Fruit fly (Drosophila melanogaster) whole organism, embryonic: ENCODE measurements around the gene CG2182.

Experiments used
- Atf3 ChIP-seq: fragments of 200-800 bp; sonication (Bioruptor generic); optimal IDR thresholded peaks from 3 replicates; lab custom pipeline; 2016; ENCODE audit warnings: missing biosample characterization, missing genetic modification characterization
- CG10321 ChIP-seq: fragments of 200-800 bp; sonication (Bioruptor generic); IDR thresholded peaks from 2 replicates; pipeline ENCODE4 v1.3.6; 2022; ENCODE audit warnings: missing biosample characterization, missing genetic modification characterization
- CG10979 ChIP-seq: fragments of 200-800 bp; sonication (Bioruptor generic); optimal IDR thresholded peaks from 2 replicates; lab custom pipeline; 2018; ENCODE audit warnings: missing biosample characterization, mild to moderate bottlenecking, missing genetic modification characterization, moderate library complexity
- CG11696 ChIP-seq: fragments of 200-800 bp; sonication (Bioruptor generic); IDR thresholded peaks from 2 replicates; pipeline ENCODE4 v1.3.6; 2022; ENCODE audit warnings: missing biosample characterization, missing genetic modification characterization
- CG12391 ChIP-seq: fragments of 200-800 bp; sonication (Bioruptor generic); optimal IDR thresholded peaks from 3 replicates; lab custom pipeline; 2018; ENCODE audit warnings: missing biosample characterization, mild to moderate bottlenecking, missing genetic modification characterization, moderate library complexity
- CG14441 ChIP-seq: fragments of 200-800 bp; sonication (Bioruptor generic); IDR thresholded peaks from 2 replicates; pipeline ENCODE4 v1.3.6; 2022; ENCODE audit warnings: missing biosample characterization, missing genetic modification characterization
- CG14710 ChIP-seq: fragments of 200-800 bp; sonication (Bioruptor generic); optimal IDR thresholded peaks from 3 replicates; lab custom pipeline; 2019; ENCODE audit warnings: missing biosample characterization, mild to moderate bottlenecking, missing genetic modification characterization, moderate library complexity
- CG14965 ChIP-seq: fragments of 200-800 bp; sonication (Bioruptor generic); optimal IDR thresholded peaks from 2 replicates; lab custom pipeline; 2016; ENCODE audit warnings: missing biosample characterization, missing genetic modification characterization, borderline replicate concordance
- CG15073 ChIP-seq: fragments of 200-800 bp; sonication (Bioruptor generic); optimal IDR thresholded peaks from 2 replicates; lab custom pipeline; 2016; ENCODE audit warnings: missing biosample characterization, missing genetic modification characterization
- CG15269 ChIP-seq: fragments of 200-800 bp; sonication (Bioruptor generic); optimal IDR thresholded peaks from 2 replicates; lab custom pipeline; 2018; ENCODE audit warnings: missing biosample characterization, mild to moderate bottlenecking, missing genetic modification characterization, moderate library complexity
- CG16779 ChIP-seq: fragments of 200-800 bp; sonication (Bioruptor generic); IDR thresholded peaks from 2 replicates; pipeline ENCODE4 v1.3.6; 2022; ENCODE audit warnings: missing biosample characterization, missing genetic modification characterization
- CG2678 ChIP-seq: fragments of 200-800 bp; sonication (Bioruptor generic); optimal IDR thresholded peaks from 3 replicates; lab custom pipeline; 2019; ENCODE audit warnings: missing biosample characterization, mild to moderate bottlenecking, missing genetic modification characterization, moderate library complexity
- CG3281 ChIP-seq: fragments of 200-800 bp; sonication (Bioruptor generic); optimal IDR thresholded peaks from 3 replicates; lab custom pipeline; 2017; ENCODE audit warnings: missing biosample characterization, mild to moderate bottlenecking, missing genetic modification characterization
- CG34376 ChIP-seq: fragments of 200-800 bp; sonication (Bioruptor generic); optimal IDR thresholded peaks from 2 replicates; lab custom pipeline; 2018; ENCODE audit warnings: missing biosample characterization, mild to moderate bottlenecking, missing genetic modification characterization
- CG3995 ChIP-seq: fragments of 200-800 bp; sonication (Bioruptor generic); optimal IDR thresholded peaks from 3 replicates; lab custom pipeline; 2016; ENCODE audit warnings: missing biosample characterization, missing genetic modification characterization
- CG4328 ChIP-seq: fragments of 200-800 bp; sonication (Bioruptor generic); optimal IDR thresholded peaks from 3 replicates; lab custom pipeline; 2017; ENCODE audit warnings: missing biosample characterization, missing genetic modification reagents, missing genetic modification characterization
- CG6254 ChIP-seq: fragments of 200-800 bp; sonication (Bioruptor generic); optimal IDR thresholded peaks from 3 replicates; lab custom pipeline; 2017; ENCODE audit warnings: mild to moderate bottlenecking, missing biosample characterization, missing genetic modification reagents, missing genetic modification characterization
- CG8089 ChIP-seq: fragments of 200-800 bp; sonication (Bioruptor generic); optimal IDR thresholded peaks from 3 replicates; lab custom pipeline; 2016; ENCODE audit warnings: missing biosample characterization, missing genetic modification characterization
- D19A ChIP-seq: fragments of 200-800 bp; optimal IDR thresholded peaks from 3 replicates; lab custom pipeline; 2019; ENCODE audit warnings: missing biosample characterization, mild to moderate bottlenecking, missing genetic modification characterization, moderate library complexity
- Dek ChIP-seq: fragments of 200-800 bp; sonication (Bioruptor generic); optimal IDR thresholded peaks from 3 replicates; lab custom pipeline; 2019; ENCODE audit warnings: missing biosample characterization, mild to moderate bottlenecking, missing genetic modification characterization, moderate library complexity
- HLH3B ChIP-seq: fragments of 200-800 bp; sonication (Bioruptor generic); IDR thresholded peaks from 2 replicates; pipeline ENCODE4 v1.3.6; 2022; ENCODE audit warnings: missing biosample characterization, missing genetic modification characterization
- Hr3 ChIP-seq: fragments of 200-800 bp; sonication (Bioruptor generic); optimal IDR thresholded peaks from 3 replicates; lab custom pipeline; 2016; ENCODE audit warnings: missing biosample characterization, missing genetic modification characterization
- Kr ChIP-seq: fragments of 200-800 bp; sonication (Bioruptor generic); optimal IDR thresholded peaks from 2 replicates; lab custom pipeline; 2017; ENCODE audit warnings: missing biosample characterization, mild to moderate bottlenecking, missing genetic modification characterization
- Max ChIP-seq: fragments of 200-800 bp; sonication (Bioruptor generic); optimal IDR thresholded peaks from 2 replicates; lab custom pipeline; 2016; ENCODE audit warnings: missing biosample characterization, mild to moderate bottlenecking, missing genetic modification characterization
- NC2α ChIP-seq: fragments of 200-800 bp; sonication (Bioruptor generic); optimal IDR thresholded peaks from 2 replicates; lab custom pipeline; 2016; ENCODE audit warnings: missing biosample characterization, missing genetic modification characterization
- Neu2 ChIP-seq: fragments of 200-800 bp; sonication (Bioruptor generic); optimal IDR thresholded peaks from 3 replicates; lab custom pipeline; 2016; ENCODE audit warnings: missing biosample characterization, missing genetic modification characterization, borderline replicate concordance
- PHDP ChIP-seq: fragments of 200-800 bp; sonication (Bioruptor generic); optimal IDR thresholded peaks from 3 replicates; lab custom pipeline; 2018; ENCODE audit warnings: missing biosample characterization, mild to moderate bottlenecking, missing genetic modification characterization, moderate library complexity
- Vsx1 ChIP-seq: fragments of 200-800 bp; sonication (Bioruptor generic); optimal IDR thresholded peaks from 2 replicates; lab custom pipeline; 2017; ENCODE audit warnings: missing biosample characterization, mild to moderate bottlenecking, missing genetic modification characterization, missing genetic modification reagents
- al ChIP-seq: fragments of 200-800 bp; sonication (Bioruptor generic); IDR thresholded peaks from 2 replicates; pipeline ENCODE4 v1.3.6; 2022; ENCODE audit warnings: missing biosample characterization, missing genetic modification characterization
- aop ChIP-seq: fragments of 200-800 bp; sonication (Bioruptor generic); IDR thresholded peaks from 2 replicates; pipeline ENCODE4 v1.3.6; 2022; ENCODE audit warnings: missing biosample characterization, missing genetic modification characterization
- chinmo ChIP-seq: fragments of 200-800 bp; sonication (Bioruptor generic); IDR thresholded peaks from 4 replicates; pipeline ENCODE4 v1.3.6; 2022; ENCODE audit warnings: missing biosample characterization, missing genetic modification characterization; ENCODE audit not compliant: partially characterized antibody
- dysf ChIP-seq: fragments of 200-800 bp; sonication (Bioruptor generic); IDR thresholded peaks from 3 replicates; pipeline ENCODE4 v1.3.6; 2022; ENCODE audit warnings: missing biosample characterization, missing genetic modification characterization
- esg ChIP-seq: fragments of 200-800 bp; sonication (Bioruptor generic); conservative IDR thresholded peaks from 2 replicates; pipeline ENCODE4 v1.3.6; 2022; ENCODE audit warnings: missing biosample characterization, missing genetic modification characterization
- exex ChIP-seq: fragments of 200-800 bp; sonication (Bioruptor generic); optimal IDR thresholded peaks from 4 replicates; lab custom pipeline; 2018; ENCODE audit warnings: missing biosample characterization, mild to moderate bottlenecking, missing genetic modification characterization, moderate library complexity
- gsb-n ChIP-seq: fragments of 200-800 bp; sonication (Bioruptor generic); optimal IDR thresholded peaks from 3 replicates; lab custom pipeline; 2018; ENCODE audit warnings: missing biosample characterization, mild to moderate bottlenecking, missing genetic modification characterization
- insv ChIP-seq, 2 experiments: fragments of 200-800 bp; sonication (Bioruptor generic); optimal IDR thresholded peaks; 3 replicates each; lab custom pipeline; 2016 to 2018; ENCODE audit warnings: missing biosample characterization in 2 of 2, missing genetic modification characterization in 2 of 2
- kni ChIP-seq: fragments of 200-800 bp; sonication (Bioruptor generic); optimal IDR thresholded peaks from 3 replicates; lab custom pipeline; 2017; ENCODE audit warnings: mild to moderate bottlenecking, missing biosample characterization, missing genetic modification reagents, missing genetic modification characterization
- lab ChIP-seq: fragments of 200-800 bp; sonication (Bioruptor generic); optimal IDR thresholded peaks from 3 replicates; lab custom pipeline; 2017; ENCODE audit warnings: missing biosample characterization, missing genetic modification characterization, mild to moderate bottlenecking, moderate library complexity, missing genetic modification reagents
- nom ChIP-seq: fragments of 200-800 bp; sonication (Bioruptor generic); optimal IDR thresholded peaks from 2 replicates; lab custom pipeline; 2017; ENCODE audit warnings: missing biosample characterization, missing genetic modification characterization, mild to moderate bottlenecking, moderate library complexity, missing genetic modification reagents
- org-1 ChIP-seq: fragments of 200-800 bp; sonication (Bioruptor generic); optimal IDR thresholded peaks from 2 replicates; lab custom pipeline; 2017; ENCODE audit warnings: missing biosample characterization, missing genetic modification characterization
- pnt ChIP-seq: fragments of 200-800 bp; sonication (Bioruptor generic); optimal IDR thresholded peaks from 3 replicates; lab custom pipeline; 2016; ENCODE audit warnings: missing biosample characterization, missing genetic modification characterization
- psq ChIP-seq: fragments of 200-800 bp; sonication (Bioruptor generic); optimal IDR thresholded peaks from 2 replicates; lab custom pipeline; 2017; ENCODE audit warnings: missing biosample characterization, missing genetic modification characterization
- ranshi ChIP-seq: fragments of 200-800 bp; sonication (Bioruptor generic); IDR thresholded peaks from 2 replicates; pipeline ENCODE4 v1.3.6; 2022; ENCODE audit warnings: missing biosample characterization, missing genetic modification characterization
- schlank ChIP-seq: fragments of 200-800 bp; sonication (Bioruptor generic); optimal IDR thresholded peaks from 2 replicates; lab custom pipeline; 2018; ENCODE audit warnings: missing biosample characterization, mild to moderate bottlenecking, missing genetic modification characterization
- sd ChIP-seq: fragments of 200-800 bp; sonication (Bioruptor generic); optimal IDR thresholded peaks from 3 replicates; lab custom pipeline; 2018; ENCODE audit warnings: missing biosample characterization, mild to moderate bottlenecking, missing genetic modification characterization, moderate library complexity
- tll ChIP-seq, 2 experiments: fragments of 200-800 bp in 1 of 2; fragments of >200 bp in 1 of 2; sonication (Bioruptor generic) in 1 of 2; optimal IDR thresholded peaks; 2 replicates each; lab custom pipeline; 2017 to 2019; ENCODE audit warnings: missing biosample characterization in 2 of 2, missing genetic modification characterization in 2 of 2, mild to moderate bottlenecking in 1 of 2, moderate library complexity in 1 of 2
- trem ChIP-seq: fragments of 200-800 bp; optimal IDR thresholded peaks from 3 replicates; lab custom pipeline; 2019; ENCODE audit warnings: missing biosample characterization, mild to moderate bottlenecking, missing genetic modification characterization, moderate library complexity
- tup ChIP-seq: fragments of 200-800 bp; sonication (Bioruptor generic); optimal IDR thresholded peaks from 2 replicates; lab custom pipeline; 2016; ENCODE audit warnings: missing biosample characterization, mild to moderate bottlenecking, missing genetic modification characterization, moderate library complexity
- vfl ChIP-seq: fragments of 200-800 bp; sonication (Bioruptor generic); optimal IDR thresholded peaks from 2 replicates; lab custom pipeline; 2016; ENCODE audit warnings: missing biosample characterization, missing genetic modification characterization

Gene CG2182

DNA sequence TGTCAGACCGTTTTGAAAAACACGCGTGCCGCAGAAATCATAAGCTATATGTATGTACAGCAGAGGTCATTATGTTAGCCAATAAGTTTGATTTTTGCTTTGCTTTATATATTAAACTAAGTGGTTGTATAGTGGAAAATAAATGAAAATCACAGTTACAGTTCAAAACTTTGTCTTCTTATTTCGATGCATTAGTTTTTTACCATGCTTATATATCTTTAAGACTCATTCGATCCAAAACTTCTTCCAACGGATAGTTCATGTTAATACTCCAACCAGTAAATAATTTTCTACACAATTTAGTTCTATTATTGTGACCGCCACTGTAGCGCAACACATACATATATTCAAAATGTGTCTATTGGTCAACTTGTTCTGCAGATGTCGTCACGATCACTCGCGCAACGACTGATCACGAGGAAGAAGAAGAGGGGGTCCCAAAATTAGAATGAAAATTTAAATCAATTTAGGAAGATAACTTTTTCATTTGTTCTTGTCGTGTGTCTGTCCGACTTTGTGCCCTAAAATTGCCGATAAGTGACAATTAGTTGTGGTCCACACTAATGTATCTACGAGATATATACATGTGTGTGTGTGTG lies 45.9 kb upstream of the CG2182 start (continued):
- TF ChIP-seq kni (GFP tag; lab: Kevin White, UChicago) (no peak), psq (no peak), vfl (no peak), Vsx1 (no peak), CG2678 (tag; lab: Kevin White, UChicago) (no peak), NC2α (GFP tag; lab: Kevin White, UChicago) (no peak), CG14710 (no peak), CG14441 (no peak), HLH3B (GFP tag; lab: Robert Waterston, UW) (0 out of 2 replicates have a peak, but pooled peaks have one; percentile 33), CG6254 (GFP tag; lab: Kevin White, UChicago) (peak; percentile 64), tll (GFP tag; optimal IDR thresholded peaks at IDR 0.05; lab: Kevin White, UChicago) (no peak), esg (GFP tag; lab: Robert Waterston, UW) (peak; percentile 47; the same call in 1 of the 2 replicates), CG15269 (tag; lab: Kevin White, UChicago) (peak; percentile 79), CG8089 (GFP tag; lab: Kevin White, UChicago) (peak; percentile 25), insv (GFP tag; optimal IDR thresholded peaks at IDR 0.05; lab: Kevin White, UChicago) (no peak), Atf3 (GFP tag; lab: Kevin White, UChicago) (no peak), CG10321 (no peak), CG14965 (no peak), exex (tag; lab: Kevin White, UChicago) (no peak), CG3281 (peak; percentile 78), tup (no peak), dysf (GFP tag; lab: Robert Waterston, UW) (peak; percentile 70), CG3995 (GFP tag; lab: Kevin White, UChicago) (no peak), org-1 (GFP tag; lab: Kevin White, UChicago) (peak; percentile 61), Kr (no peak), CG10979 (tag; lab: Kevin White, UChicago) (peak; percentile 80), CG4328 (GFP tag; lab: Kevin White, UChicago) (peak; percentile 58), nom (GFP tag; lab: Kevin White, UChicago) (no peak), CG16779 (no peak), Hr3 (GFP tag; lab: Kevin White, UChicago) (peak; percentile 45), chinmo (GFP tag; lab: Robert Waterston, UW) (no peak), sd (tag; lab: Kevin White, UChicago) (peak; percentile 47), lab (GFP tag; lab: Kevin White, UChicago) (peak; percentile 66), D19A (no peak), gsb-n (tag; lab: Kevin White, UChicago) (no peak), aop (GFP tag; lab: Robert Waterston, UW) (no peak), pnt (GFP tag; lab: Kevin White, UChicago) (no peak), CG34376 (GFP tag; lab: Kevin White, UChicago) (no peak), CG11696 (GFP tag; lab: Robert Waterston, UW) (peak; percentile 81), CG15073 (GFP tag; lab: Kevin White, UChicago) (no peak), Neu2 (GFP tag; lab: Kevin White, UChicago) (no peak), Max (GFP tag; lab: Kevin White, UChicago) (peak; percentile 42), trem (peak; percentile 73), Dek (tag; lab: Kevin White, UChicago) (peak; percentile 47), schlank (tag; lab: Kevin White, UChicago) (peak; percentile 21), al (GFP tag; lab: Robert Waterston, UW) (peak; percentile 54), PHDP (peak; percentile 79), CG12391 (tag; lab: Kevin White, UChicago) (peak; percentile 73), ranshi (0 out of 2 replicates have a peak, but pooled peaks have one; percentile 18)
